Fruit fly (Drosophila melanogaster): ENCODE results near the gene mesh.

mesh gene

DNA sequence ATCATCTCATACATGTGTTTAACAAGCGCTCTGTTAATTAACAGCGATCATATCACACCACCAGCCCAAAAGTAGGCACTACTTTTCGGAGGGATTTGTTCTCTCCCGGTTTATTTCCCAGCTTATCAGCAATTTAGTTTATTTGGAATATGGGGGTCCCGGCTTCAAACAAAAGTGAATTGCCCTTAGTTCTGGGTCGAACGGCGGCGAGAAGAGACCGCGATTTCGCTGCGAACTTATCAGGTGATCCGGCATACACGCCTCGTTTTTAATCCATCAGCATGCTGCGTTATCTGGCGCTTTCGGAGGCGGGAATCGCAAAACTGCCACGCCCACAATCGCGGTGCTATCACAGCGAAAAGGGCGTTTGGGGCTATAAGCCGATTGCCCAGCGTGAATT is 1.2 kb upstream of the mesh start, which contains the start of gene CG1544 (continued):
- TF ChIP-seq BtbVII (GFP tag; optimal IDR thresholded peaks at IDR 0.05) = peak; percentile 41
- TF ChIP-seq CG11723 (GFP tag; optimal IDR thresholded peaks at IDR 0.05) = no peak
- peak; percentile 0 for TF ChIP-seq caup (GFP tag; optimal IDR thresholded peaks at IDR 0.05; ENCODE audit: severe bottlenecking)
- peak; percentile 96 for TF ChIP-seq mirr (GFP tag; optimal IDR thresholded peaks at IDR 0.05)
- TF ChIP-seq CG4360 (GFP tag; IDR thresholded peaks at IDR 0.05) = 0 out of 2 replicates have a peak, but pooled peaks have one; percentile 23
- TF ChIP-seq cg (GFP tag; optimal IDR thresholded peaks at IDR 0.05) = peak; percentile 9
- TF ChIP-seq tio (GFP tag; optimal IDR thresholded peaks at IDR 0.05) = no peak
- no peak for TF ChIP-seq hkb (optimal IDR thresholded peaks at IDR 0.05)
- peak; percentile 41; the same call in 1 of the 2 replicates for TF ChIP-seq hkb (GFP tag; IDR thresholded peaks at IDR 0.05)
- peak in 1 of 2 experiments; percentile 50 for TF ChIP-seq Hr78 (GFP tag; optimal IDR thresholded peaks at IDR 0.05)
- TF ChIP-seq CG18011 (GFP tag; optimal IDR thresholded peaks at IDR 0.05) = peak; percentile 26
- no peak for TF ChIP-seq lola (GFP tag; optimal IDR thresholded peaks at IDR 0.05)
- peak; percentile 69 for TF ChIP-seq grn (GFP tag; optimal IDR thresholded peaks at IDR 0.05)
- no peak for TF ChIP-seq CG4854 (GFP tag; optimal IDR thresholded peaks at IDR 0.05)
- no peak for TF ChIP-seq fu2 (GFP tag; optimal IDR thresholded peaks at IDR 0.05)
- no peak for TF ChIP-seq Nf-YB (GFP tag; optimal IDR thresholded peaks at IDR 0.05)
- no peak for TF ChIP-seq gfzf (GFP tag; optimal IDR thresholded peaks at IDR 0.05)
- TF ChIP-seq Ets65A (GFP tag) = no peak
- 0 out of 4 replicates have a peak, but pooled peaks have one; percentile 64 for TF ChIP-seq chinmo (GFP tag; IDR thresholded peaks at IDR 0.05; ENCODE audit: partially characterized antibody)
- peak; percentile 21 for TF ChIP-seq Deaf1 (tag; optimal IDR thresholded peaks at IDR 0.05)
- no peak for TF ChIP-seq CG11560 (tag; IDR thresholded peaks at IDR 0.05)
- peak; percentile 94 for TF ChIP-seq CG12769 (tag; optimal IDR thresholded peaks at IDR 0.05)
- TF ChIP-seq Med (GFP tag) = peak; percentile 79
- TF ChIP-seq stwl (tag; optimal IDR thresholded peaks at IDR 0.05) = peak; percentile 32
- TF ChIP-seq zfh1 (GFP tag; IDR thresholded peaks at IDR 0.05) = 0 out of 3 replicates have a peak, but pooled peaks have one; percentile 24
- TF ChIP-seq phol (tag; optimal IDR thresholded peaks at IDR 0.05) = no peak
- TF ChIP-seq exex (tag; optimal IDR thresholded peaks at IDR 0.05) = peak; percentile 69
- peak; percentile 31 for TF ChIP-seq HmgZ (tag; optimal IDR thresholded peaks at IDR 0.05)
- TF ChIP-seq so (GFP tag; IDR thresholded peaks at IDR 0.05) = no peak
- no peak for TF ChIP-seq Ets97D (GFP tag; optimal IDR thresholded peaks at IDR 0.05)
- no peak for TF ChIP-seq CG2202 (tag; optimal IDR thresholded peaks at IDR 0.05)
- TF ChIP-seq pita (GFP tag; optimal IDR thresholded peaks at IDR 0.05) = peak; percentile 13
- TF ChIP-seq sens (GFP tag) = peak; percentile 38
- TF ChIP-seq CG10543 (GFP tag; optimal IDR thresholded peaks at IDR 0.05) = peak; percentile 75
- TF ChIP-seq cad (GFP tag; optimal IDR thresholded peaks at IDR 0.05) = no peak
- no peak for TF ChIP-seq bsh (GFP tag; optimal IDR thresholded peaks at IDR 0.05)
- no peak for TF ChIP-seq CG15514 (GFP tag; optimal IDR thresholded peaks at IDR 0.05)
- no peak for TF ChIP-seq CG8944 (GFP tag; optimal IDR thresholded peaks at IDR 0.05)
- 0 out of 3 replicates have a peak, but pooled peaks have one; percentile 12 for TF ChIP-seq HLH4C (GFP tag; IDR thresholded peaks at IDR 0.05; ENCODE audit: partially characterized antibody)
- peak; percentile 17 for TF ChIP-seq Hmr (GFP tag; optimal IDR thresholded peaks at IDR 0.05)
- no peak for TF ChIP-seq CG8290 (GFP tag; optimal IDR thresholded peaks at IDR 0.05)
- peak in 1 of 2 experiments; percentile 52 for TF ChIP-seq CG8290 (tag; optimal IDR thresholded peaks at IDR 0.05)
- peak; percentile 27; the same call in 1 of the 3 replicates for TF ChIP-seq Dbx (GFP tag; IDR thresholded peaks at IDR 0.05)
- peak; percentile 38; the same call in 1 of the 3 replicates for TF ChIP-seq ci (GFP tag; IDR thresholded peaks at IDR 0.05)
- TF ChIP-seq run (tag; optimal IDR thresholded peaks at IDR 0.05) = no peak
- TF ChIP-seq kni (GFP tag; optimal IDR thresholded peaks at IDR 0.05) = no peak
- TF ChIP-seq CG18599 (GFP tag; optimal IDR thresholded peaks at IDR 0.05) = peak; percentile 32
- TF ChIP-seq slbo (GFP tag; IDR thresholded peaks at IDR 0.05) = no peak
- TF ChIP-seq nerfin-1 (tag; optimal IDR thresholded peaks at IDR 0.05) = no peak
- TF ChIP-seq amos (GFP tag; IDR thresholded peaks at IDR 0.05; ENCODE audit: partially characterized antibody) = peak; percentile 34; the same call in 1 of the 2 replicates
